Fruit fly (Drosophila melanogaster) whole organism, embryonic: ENCODE results near the gene Hrs.

Experiments
- Abd-B ChIP-seq: fragments of 200-800 bp; sonication (Bioruptor generic); optimal IDR thresholded peaks from 2 replicates; lab custom pipeline; 2018; ENCODE audit warnings: missing biosample characterization, mild to moderate bottlenecking, missing genetic modification characterization, moderate library complexity
- Adf1 ChIP-seq: fragments of 200-800 bp; sonication (Bioruptor generic); IDR thresholded peaks from 2 replicates; pipeline ENCODE4 v1.3.6; 2022; ENCODE audit warnings: missing biosample characterization, missing genetic modification characterization
- Antp ChIP-seq: fragments of 200-800 bp; sonication (Bioruptor generic); optimal IDR thresholded peaks from 3 replicates; lab custom pipeline; 2016; ENCODE audit warnings: missing biosample characterization, missing genetic modification characterization
- Asciz ChIP-seq: fragments of 200-800 bp; sonication (Bioruptor generic); optimal IDR thresholded peaks from 2 replicates; lab custom pipeline; 2017; ENCODE audit warnings: missing biosample characterization, mild to moderate bottlenecking, missing genetic modification characterization, missing genetic modification reagents
- CG10147 ChIP-seq: fragments of 200-800 bp; sonication (Bioruptor generic); optimal IDR thresholded peaks from 2 replicates; lab custom pipeline; 2019; ENCODE audit warnings: missing biosample characterization, mild to moderate bottlenecking, missing genetic modification characterization, moderate library complexity
- CG13424 ChIP-seq: fragments of 200-800 bp; sonication (Bioruptor generic); optimal IDR thresholded peaks from 2 replicates; lab custom pipeline; 2019; ENCODE audit warnings: missing biosample characterization, mild to moderate bottlenecking, missing genetic modification characterization, moderate library complexity
- CG15601 ChIP-seq: fragments of 200-800 bp; sonication (Bioruptor generic); optimal IDR thresholded peaks from 3 replicates; lab custom pipeline; 2019; ENCODE audit warnings: missing biosample characterization, mild to moderate bottlenecking, missing genetic modification characterization, moderate library complexity
- CG1602 ChIP-seq: fragments of 200-800 bp; sonication (Bioruptor generic); optimal IDR thresholded peaks from 3 replicates; lab custom pipeline; 2016; ENCODE audit warnings: missing biosample characterization, missing genetic modification characterization
- CG17385 ChIP-seq: fragments of 200-800 bp; sonication (Bioruptor generic); optimal IDR thresholded peaks from 3 replicates; lab custom pipeline; 2018; ENCODE audit warnings: missing biosample characterization, mild to moderate bottlenecking, missing genetic modification characterization
- CG17802 ChIP-seq: fragments of 200-800 bp; sonication (Bioruptor generic); optimal IDR thresholded peaks from 2 replicates; lab custom pipeline; 2018; ENCODE audit warnings: missing biosample characterization, mild to moderate bottlenecking, missing genetic modification characterization, moderate library complexity
- CG18764 ChIP-seq: fragments of 200-800 bp; sonication (Bioruptor generic); optimal IDR thresholded peaks from 3 replicates; lab custom pipeline; 2016; ENCODE audit warnings: missing biosample characterization, missing genetic modification characterization
- CG2875 ChIP-seq: fragments of 200-800 bp; sonication (Bioruptor generic); optimal IDR thresholded peaks from 2 replicates; lab custom pipeline; 2017; ENCODE audit warnings: missing biosample characterization, mild to moderate bottlenecking, missing genetic modification characterization, missing genetic modification reagents
- CG2889 ChIP-seq: fragments of 200-800 bp; sonication (Bioruptor generic); IDR thresholded peaks from 3 replicates; pipeline ENCODE4 v1.3.6; 2022; ENCODE audit warnings: missing biosample characterization, missing genetic modification characterization
- CG3407 ChIP-seq: fragments of 200-800 bp; sonication (Bioruptor generic); optimal IDR thresholded peaks from 2 replicates; lab custom pipeline; 2018; ENCODE audit warnings: missing biosample characterization, mild to moderate bottlenecking, missing genetic modification characterization
- CG3838 ChIP-seq: fragments of 200-800 bp; sonication (Bioruptor generic); optimal IDR thresholded peaks from 3 replicates; lab custom pipeline; 2016; ENCODE audit warnings: missing biosample characterization, missing genetic modification characterization
- CG4424 ChIP-seq: fragments of 200-800 bp; sonication (Bioruptor generic); optimal IDR thresholded peaks from 3 replicates; lab custom pipeline; 2016; ENCODE audit warnings: missing biosample characterization, missing genetic modification characterization
- CG5245 ChIP-seq: fragments of 200-800 bp; sonication (Bioruptor generic); optimal IDR thresholded peaks from 3 replicates; lab custom pipeline; 2016; ENCODE audit warnings: missing biosample characterization, missing genetic modification characterization
- CG6175 ChIP-seq: fragments of 200-800 bp; sonication (Bioruptor generic); IDR thresholded peaks from 3 replicates; pipeline ENCODE4 v1.3.6; 2022; ENCODE audit warnings: missing biosample characterization, missing genetic modification characterization
- CG6683 ChIP-seq: fragments of 200-800 bp; sonication (Bioruptor generic); optimal IDR thresholded peaks from 2 replicates; lab custom pipeline; 2017; ENCODE audit warnings: missing biosample characterization, mild to moderate bottlenecking, missing genetic modification characterization, missing genetic modification reagents
- CG9609 ChIP-seq: fragments of 200-800 bp; sonication (Bioruptor generic); optimal IDR thresholded peaks from 3 replicates; lab custom pipeline; 2016; ENCODE audit warnings: missing biosample characterization, missing genetic modification characterization
- CHES-1-like ChIP-seq: fragments of 200-800 bp; sonication (Bioruptor generic); optimal IDR thresholded peaks from 2 replicates; lab custom pipeline; 2016; ENCODE audit warnings: missing biosample characterization, missing genetic modification characterization
- Chrac-16 ChIP-seq: fragments of 200-800 bp; sonication (Bioruptor generic); optimal IDR thresholded peaks from 3 replicates; lab custom pipeline; 2016; ENCODE audit warnings: missing biosample characterization, missing genetic modification characterization
- D19A ChIP-seq: fragments of 200-800 bp; optimal IDR thresholded peaks from 3 replicates; lab custom pipeline; 2019; ENCODE audit warnings: missing biosample characterization, mild to moderate bottlenecking, missing genetic modification characterization, moderate library complexity
- HLH3B ChIP-seq: fragments of 200-800 bp; sonication (Bioruptor generic); IDR thresholded peaks from 2 replicates; pipeline ENCODE4 v1.3.6; 2022; ENCODE audit warnings: missing biosample characterization, missing genetic modification characterization
- Hr51 ChIP-seq, 2 experiments: fragments of 200-800 bp; sonication (Bioruptor generic); optimal IDR thresholded peaks; 2 replicates in 1 of 2; 3 replicates in 1 of 2; lab custom pipeline; 2016 to 2018; ENCODE audit warnings: missing biosample characterization in 2 of 2, missing genetic modification characterization in 2 of 2, mild to moderate bottlenecking in 1 of 2, moderate library complexity in 1 of 2
- Lim3 ChIP-seq: fragments of 200-800 bp; sonication (Bioruptor generic); IDR thresholded peaks from 2 replicates; pipeline ENCODE4 v1.3.6; 2022; ENCODE audit warnings: missing biosample characterization, missing genetic modification characterization
- Lpt ChIP-seq: fragments of >200 bp; optimal IDR thresholded peaks from 2 replicates; lab custom pipeline; 2018; ENCODE audit warnings: missing biosample characterization, missing genetic modification characterization
- Myb ChIP-seq: fragments of 200-800 bp; sonication (Bioruptor generic); optimal IDR thresholded peaks from 2 replicates; lab custom pipeline; 2016; ENCODE audit warnings: missing biosample characterization, missing genetic modification characterization
- Neu2 ChIP-seq: fragments of 200-800 bp; sonication (Bioruptor generic); optimal IDR thresholded peaks from 3 replicates; lab custom pipeline; 2016; ENCODE audit warnings: missing biosample characterization, missing genetic modification characterization, borderline replicate concordance
- PHDP ChIP-seq: fragments of 200-800 bp; sonication (Bioruptor generic); optimal IDR thresholded peaks from 3 replicates; lab custom pipeline; 2018; ENCODE audit warnings: missing biosample characterization, mild to moderate bottlenecking, missing genetic modification characterization, moderate library complexity
- Sin3A ChIP-seq: fragments of >200 bp; optimal IDR thresholded peaks from 2 replicates; lab custom pipeline; 2018
- Stat92E ChIP-seq, 3 experiments: fragments of >200 bp in 2 of 3; fragments of 200-800 bp in 1 of 3; sonication (Bioruptor generic) in 1 of 3; optimal IDR thresholded peaks; 2 replicates each; lab custom pipeline; 2017 to 2019; ENCODE audit warnings: missing biosample characterization in 3 of 3, missing genetic modification characterization in 3 of 3, mild to moderate bottlenecking in 1 of 3, moderate library complexity in 1 of 3
- Vsx1 ChIP-seq: fragments of 200-800 bp; sonication (Bioruptor generic); optimal IDR thresholded peaks from 2 replicates; lab custom pipeline; 2017; ENCODE audit warnings: missing biosample characterization, mild to moderate bottlenecking, missing genetic modification characterization, missing genetic modification reagents
- ac ChIP-seq: fragments of 200-800 bp; sonication (Bioruptor generic); optimal IDR thresholded peaks from 3 replicates; lab custom pipeline; 2017; ENCODE audit warnings: missing biosample characterization, mild to moderate bottlenecking, missing genetic modification characterization
- az2 ChIP-seq: fragments of 200-800 bp; sonication (Bioruptor generic); optimal IDR thresholded peaks from 3 replicates; lab custom pipeline; 2016; ENCODE audit warnings: missing biosample characterization, missing genetic modification characterization
- btn ChIP-seq: fragments of 200-800 bp; sonication (Bioruptor generic); optimal IDR thresholded peaks from 2 replicates; lab custom pipeline; 2016; ENCODE audit warnings: missing biosample characterization, missing genetic modification characterization
- dm ChIP-seq: fragments of 200-800 bp; sonication (Bioruptor generic); optimal IDR thresholded peaks from 3 replicates; lab custom pipeline; 2016; ENCODE audit warnings: missing biosample characterization, missing genetic modification characterization
- gcm ChIP-seq: fragments of 200-800 bp; sonication (Bioruptor generic); optimal IDR thresholded peaks from 2 replicates; lab custom pipeline; 2019; ENCODE audit warnings: missing biosample characterization, mild to moderate bottlenecking, missing genetic modification characterization, moderate library complexity
- gfzf ChIP-seq: fragments of 200-800 bp; sonication (Bioruptor generic); optimal IDR thresholded peaks from 2 replicates; lab custom pipeline; 2016; ENCODE audit warnings: missing biosample characterization, mild to moderate bottlenecking, missing genetic modification characterization, moderate library complexity
- h ChIP-seq: fragments of >200 bp; optimal IDR thresholded peaks from 2 replicates; lab custom pipeline; 2017
- ind ChIP-seq: fragments of 200-800 bp; sonication (Bioruptor generic); optimal IDR thresholded peaks from 3 replicates; lab custom pipeline; 2016; ENCODE audit warnings: missing biosample characterization, missing genetic modification characterization
- kay ChIP-seq: fragments of 200-800 bp; sonication (Bioruptor generic); optimal IDR thresholded peaks from 2 replicates; lab custom pipeline; 2016; ENCODE audit warnings: missing biosample characterization, missing genetic modification characterization
- kni ChIP-seq: fragments of 200-800 bp; sonication (Bioruptor generic); optimal IDR thresholded peaks from 3 replicates; lab custom pipeline; 2017; ENCODE audit warnings: mild to moderate bottlenecking, missing biosample characterization, missing genetic modification reagents, missing genetic modification characterization
- nerfin-2 ChIP-seq: fragments of 200-800 bp; sonication (Bioruptor generic); IDR thresholded peaks from 2 replicates; pipeline ENCODE4 v1.3.6; 2022; ENCODE audit warnings: missing biosample characterization, missing genetic modification characterization; ENCODE audit not compliant: partially characterized antibody
- pros ChIP-seq: fragments of 200-800 bp; sonication (Bioruptor generic); optimal IDR thresholded peaks from 3 replicates; lab custom pipeline; 2019; ENCODE audit warnings: missing biosample characterization, mild to moderate bottlenecking, missing genetic modification characterization, moderate library complexity
- pum ChIP-seq: fragments of 200-800 bp; sonication (Bioruptor generic); optimal IDR thresholded peaks from 2 replicates; lab custom pipeline; 2016; ENCODE audit warnings: missing biosample characterization, missing genetic modification characterization
- so ChIP-seq: fragments of 200-800 bp; sonication (Bioruptor generic); IDR thresholded peaks from 3 replicates; pipeline ENCODE4 v1.3.6; 2022; ENCODE audit warnings: missing biosample characterization, missing genetic modification characterization
- sr ChIP-seq: fragments of 200-800 bp; sonication (Bioruptor generic); IDR thresholded peaks from 3 replicates; pipeline ENCODE4 v1.3.6; 2022; ENCODE audit warnings: missing biosample characterization, missing genetic modification characterization
- stc ChIP-seq: fragments of 200-800 bp; sonication (Bioruptor generic); IDR thresholded peaks from 2 replicates; pipeline ENCODE4 v1.3.6; 2022; ENCODE audit warnings: missing biosample characterization, missing genetic modification characterization
- yki ChIP-seq: fragments of >200 bp; optimal IDR thresholded peaks from 3 replicates; lab custom pipeline; 2018
- zf30C ChIP-seq: fragments of 200-800 bp; sonication (Bioruptor generic); optimal IDR thresholded peaks from 3 replicates; lab custom pipeline; 2018; ENCODE audit warnings: missing biosample characterization, mild to moderate bottlenecking, missing genetic modification characterization

Hrs gene

DNA sequence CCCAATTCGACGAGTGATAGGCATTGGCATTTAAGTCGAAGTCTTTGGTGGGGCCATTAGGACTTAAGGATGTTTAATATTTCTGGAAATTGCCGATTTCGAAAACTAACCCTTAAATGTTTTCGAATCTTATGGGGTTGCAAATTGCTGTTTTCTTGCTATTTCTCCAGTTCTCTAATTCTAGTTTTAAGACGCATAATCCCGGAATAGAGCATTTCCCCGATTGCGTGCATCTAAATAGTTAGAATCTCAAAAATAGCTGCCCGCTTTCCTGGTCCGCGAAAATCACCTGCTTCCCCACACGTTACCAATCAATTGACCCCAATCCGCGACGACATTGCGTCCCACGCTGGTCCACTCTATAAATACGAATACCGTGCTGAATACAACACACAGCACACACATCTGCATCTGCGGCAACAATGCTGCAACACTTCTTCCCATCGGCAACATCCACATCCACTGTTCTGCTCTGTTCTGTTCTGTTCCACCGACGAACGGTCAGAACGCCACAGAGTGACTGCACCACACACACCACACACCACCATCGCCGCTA, 12.2 kb downstream of the Hrs start, which contains the start of gene Bacc (continued):
- TF ChIP-seq PHDP (tag; lab: Kevin White, UChicago), result peak; percentile 90
- TF ChIP-seq CHES-1-like (GFP tag; lab: Kevin White, UChicago), result peak; percentile 92
- TF ChIP-seq kni, result peak; percentile 50
- TF ChIP-seq CG18764 (GFP tag; lab: Kevin White, UChicago), result peak; percentile 78
- TF ChIP-seq HLH3B, result no peak
- no peak for TF ChIP-seq zf30C (GFP tag; lab: Kevin White, UChicago)
- TF ChIP-seq CG17385 (GFP tag; lab: Kevin White, UChicago), result peak; percentile 79
- peak; percentile 76 for TF ChIP-seq CG15601
- no peak for TF ChIP-seq nerfin-2 (GFP tag; lab: Robert Waterston, UW)
- peak; percentile 95 for TF ChIP-seq CG10147
- peak; percentile 70 for TF ChIP-seq pum (GFP tag; lab: Kevin White, UChicago)
- TF ChIP-seq CG3838, result peak; percentile 64
- TF ChIP-seq kay (GFP tag; lab: Kevin White, UChicago), result peak; percentile 50
- peak; percentile 86 for TF ChIP-seq CG4424 (GFP tag; lab: Kevin White, UChicago)
- no peak for TF ChIP-seq stc (GFP tag; lab: Robert Waterston, UW)
- peak; percentile 89 for TF ChIP-seq ind (GFP tag; lab: Kevin White, UChicago)
- peak; percentile 79 for TF ChIP-seq CG6683 (GFP tag; lab: Kevin White, UChicago)
- no peak for TF ChIP-seq so (GFP tag; lab: Robert Waterston, UW)
- TF ChIP-seq Antp (GFP tag; lab: Kevin White, UChicago), result peak; percentile 86
- no peak for TF ChIP-seq h (lab: Kevin White, UChicago)
- peak; percentile 83 for TF ChIP-seq Asciz (GFP tag; lab: Kevin White, UChicago)
- TF ChIP-seq CG1602 (GFP tag; lab: Kevin White, UChicago), result peak; percentile 67
- no peak for TF ChIP-seq Stat92E (GFP tag; optimal IDR thresholded peaks at IDR 0.05; lab: Kevin White, UChicago)
- TF ChIP-seq CG2889 (GFP tag; lab: Robert Waterston, UW), result no peak
- TF ChIP-seq dm (GFP tag; lab: Kevin White, UChicago), result peak; percentile 72
- TF ChIP-seq CG6175, result no peak
- peak; percentile 75 for TF ChIP-seq Vsx1
- peak; percentile 74 for TF ChIP-seq CG5245 (GFP tag; lab: Kevin White, UChicago)
- TF ChIP-seq Abd-B (GFP tag; lab: Kevin White, UChicago), result peak; percentile 57
- no peak for TF ChIP-seq Lim3
- peak; percentile 84 for TF ChIP-seq az2 (GFP tag; lab: Kevin White, UChicago)
- peak; percentile 79 for TF ChIP-seq CG2875 (GFP tag; lab: Kevin White, UChicago)
- peak; percentile 90 for TF ChIP-seq CG13424 (tag; lab: Kevin White, UChicago)
- TF ChIP-seq sr, result no peak
- TF ChIP-seq Sin3A (lab: Kevin White, UChicago), result no peak
- TF ChIP-seq CG9609, result peak; percentile 93
- TF ChIP-seq CG3407 (GFP tag; lab: Kevin White, UChicago), result peak; percentile 70
- peak; percentile 63 for TF ChIP-seq pros (GFP tag; lab: Kevin White, UChicago)
- peak; percentile 70 to 92 for TF ChIP-seq Hr51 (GFP tag; optimal IDR thresholded peaks at IDR 0.05; lab: Kevin White, UChicago)
- TF ChIP-seq D19A, result peak; percentile 84
- TF ChIP-seq Neu2 (GFP tag; lab: Kevin White, UChicago), result no peak
- TF ChIP-seq btn (GFP tag; lab: Kevin White, UChicago), result peak; percentile 76
- TF ChIP-seq gfzf (GFP tag; lab: Kevin White, UChicago), result no peak
- TF ChIP-seq Lpt (GFP tag; lab: Kevin White, UChicago), result no peak
- peak; percentile 25 for TF ChIP-seq ac
- peak; percentile 21 for TF ChIP-seq CG17802 (tag; lab: Kevin White, UChicago)
- peak; percentile 75 for TF ChIP-seq Chrac-16 (GFP tag; lab: Kevin White, UChicago)
- peak; percentile 83 for TF ChIP-seq Myb (GFP tag; lab: Kevin White, UChicago)
- no peak for TF ChIP-seq yki (lab: Kevin White, UChicago)
- peak; percentile 65 for TF ChIP-seq gcm (GFP tag; lab: Kevin White, UChicago)
- no peak for TF ChIP-seq Adf1 (GFP tag; lab: Robert Waterston, UW)
